ENCODE assay signal across 1 fruit fly cellular context in the genomic region with DNA sequence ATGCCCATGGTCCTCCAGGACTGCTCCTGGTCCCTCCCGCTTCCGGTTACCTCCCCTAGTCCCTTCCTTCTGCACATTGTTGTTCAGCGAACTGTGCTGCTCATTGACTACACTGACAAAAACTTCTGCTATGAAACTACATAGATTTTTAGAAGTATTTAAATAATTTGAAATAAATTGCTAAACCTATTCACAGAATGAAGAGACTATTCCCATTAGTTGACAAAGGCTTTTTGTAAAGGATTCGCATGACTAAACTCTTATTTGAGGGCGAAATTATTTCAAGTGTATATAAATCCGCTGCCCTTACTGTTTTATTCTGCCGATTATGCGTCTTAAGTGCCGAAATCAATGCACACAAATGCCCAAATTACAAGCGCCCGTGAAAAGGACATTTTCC.
TF ChIP-seq lines count a peak whose summit lies in the region.

No protein-coding gene starts in this region.

TF ChIP-seq in whole organism, embryonic, 481 proteins besides CTCF, POLR2A, EP300 and RAD21 (continued from another document):
- TF ChIP-seq dysf (GFP tag; IDR thresholded peaks at IDR 0.05; lab: Robert Waterston, UW), result 0 out of 3 replicates have a peak, but pooled peaks have one; percentile 35
- TF ChIP-seq CG8388 (GFP tag; optimal IDR thresholded peaks at IDR 0.05; lab: Kevin White, UChicago), result peak; percentile 63
- no peak for TF ChIP-seq CG1792 (GFP tag; optimal IDR thresholded peaks at IDR 0.05; lab: Kevin White, UChicago)
- no peak for TF ChIP-seq Atf3 (GFP tag; optimal IDR thresholded peaks at IDR 0.05; lab: Kevin White, UChicago)
- no peak for TF ChIP-seq Drgx (GFP tag; IDR thresholded peaks at IDR 0.05; lab: Robert Waterston, UW)
- no peak for TF ChIP-seq Hr78 (GFP tag; optimal IDR thresholded peaks at IDR 0.05; lab: Kevin White, UChicago)
- TF ChIP-seq sob (GFP tag; IDR thresholded peaks at IDR 0.05; lab: Robert Waterston, UW), result peak; percentile 44; the same call in 1 of the 2 replicates
- TF ChIP-seq trh (GFP tag; optimal IDR thresholded peaks at IDR 0.05; lab: Kevin White, UChicago), result no peak
TF ChIP-seq in whole organism, embryonic: peak in this region for 167.
